Fruit fly (Drosophila melanogaster) whole organism, embryonic: ENCODE measurements around the gene CG31549.

Experiments used
- Bgb ChIP-seq: fragments of 200-800 bp; sonication (Bioruptor generic); IDR thresholded peaks from 2 replicates; pipeline ENCODE4 v1.3.6; 2022; ENCODE audit warnings: missing biosample characterization, missing genetic modification characterization; ENCODE audit not compliant: partially characterized antibody
- BtbVII ChIP-seq: fragments of 200-800 bp; sonication (Bioruptor generic); optimal IDR thresholded peaks from 3 replicates; lab custom pipeline; 2017; ENCODE audit warnings: missing biosample characterization, mild to moderate bottlenecking, missing genetic modification characterization
- CG10274 ChIP-seq: fragments of 200-800 bp; sonication (Bioruptor generic); optimal IDR thresholded peaks from 3 replicates; lab custom pipeline; 2017; ENCODE audit warnings: missing biosample characterization, mild to moderate bottlenecking, missing genetic modification characterization
- CG11398 ChIP-seq: fragments of 200-800 bp; sonication (Bioruptor generic); optimal IDR thresholded peaks from 2 replicates; lab custom pipeline; 2016; ENCODE audit warnings: missing biosample characterization, missing genetic modification characterization
- CG13123 ChIP-seq: fragments of 200-800 bp; sonication (Bioruptor generic); optimal IDR thresholded peaks from 2 replicates; lab custom pipeline; 2016; ENCODE audit warnings: missing biosample characterization, missing genetic modification characterization
- CG14860 ChIP-seq: fragments of 200-800 bp; sonication (Bioruptor generic); IDR thresholded peaks from 3 replicates; pipeline ENCODE4 v1.3.6; 2022; ENCODE audit warnings: missing biosample characterization, missing genetic modification characterization; ENCODE audit not compliant: partially characterized antibody
- CG14965 ChIP-seq: fragments of 200-800 bp; sonication (Bioruptor generic); optimal IDR thresholded peaks from 2 replicates; lab custom pipeline; 2016; ENCODE audit warnings: missing biosample characterization, missing genetic modification characterization, borderline replicate concordance
- CG16779 ChIP-seq: fragments of 200-800 bp; sonication (Bioruptor generic); IDR thresholded peaks from 2 replicates; pipeline ENCODE4 v1.3.6; 2022; ENCODE audit warnings: missing biosample characterization, missing genetic modification characterization
- CG16815 ChIP-seq: fragments of 200-800 bp; sonication (Bioruptor generic); optimal IDR thresholded peaks from 3 replicates; lab custom pipeline; 2017; ENCODE audit warnings: missing biosample characterization, mild to moderate bottlenecking, missing genetic modification characterization
- CG17385 ChIP-seq: fragments of 200-800 bp; sonication (Bioruptor generic); optimal IDR thresholded peaks from 3 replicates; lab custom pipeline; 2018; ENCODE audit warnings: missing biosample characterization, mild to moderate bottlenecking, missing genetic modification characterization
- CG17802 ChIP-seq: fragments of 200-800 bp; sonication (Bioruptor generic); optimal IDR thresholded peaks from 2 replicates; lab custom pipeline; 2018; ENCODE audit warnings: missing biosample characterization, mild to moderate bottlenecking, missing genetic modification characterization, moderate library complexity
- CG17829 ChIP-seq: fragments of 200-800 bp; optimal IDR thresholded peaks from 2 replicates; lab custom pipeline; 2019; ENCODE audit warnings: missing biosample characterization, mild to moderate bottlenecking, missing genetic modification characterization, moderate library complexity
- CG17912 ChIP-seq: fragments of 200-800 bp; sonication (Bioruptor generic); optimal IDR thresholded peaks from 2 replicates; lab custom pipeline; 2018; ENCODE audit warnings: missing biosample characterization, mild to moderate bottlenecking, missing genetic modification characterization
- CG18011 ChIP-seq: fragments of 200-800 bp; sonication (Bioruptor generic); optimal IDR thresholded peaks from 2 replicates; lab custom pipeline; 2017; ENCODE audit warnings: missing biosample characterization, missing genetic modification characterization, mild to moderate bottlenecking, moderate library complexity, missing genotype
- CG2116 ChIP-seq: fragments of 200-800 bp; sonication (Bioruptor generic); optimal IDR thresholded peaks from 3 replicates; lab custom pipeline; 2018; ENCODE audit warnings: missing biosample characterization, mild to moderate bottlenecking, missing genetic modification characterization
- CG2712 ChIP-seq: fragments of 200-800 bp; optimal IDR thresholded peaks from 3 replicates; lab custom pipeline; 2019; ENCODE audit warnings: missing biosample characterization, mild to moderate bottlenecking, missing genetic modification characterization, moderate library complexity
- CG4282 ChIP-seq: fragments of 200-800 bp; sonication (Bioruptor generic); optimal IDR thresholded peaks from 2 replicates; lab custom pipeline; 2016; ENCODE audit warnings: missing biosample characterization, missing genetic modification characterization
- CG4707 ChIP-seq: fragments of 200-800 bp; sonication (Bioruptor generic); optimal IDR thresholded peaks from 2 replicates; lab custom pipeline; 2018; ENCODE audit warnings: missing biosample characterization, mild to moderate bottlenecking, missing genetic modification characterization, moderate library complexity
- CG4820 ChIP-seq: fragments of 200-800 bp; sonication (Bioruptor generic); optimal IDR thresholded peaks from 3 replicates; lab custom pipeline; 2016; ENCODE audit warnings: missing biosample characterization, missing genetic modification characterization
- CG6791 ChIP-seq: fragments of 200-800 bp; sonication (Bioruptor generic); IDR thresholded peaks from 3 replicates; pipeline ENCODE4 v1.3.6; 2022; ENCODE audit warnings: missing biosample characterization, missing genetic modification characterization; ENCODE audit not compliant: partially characterized antibody
- CG8388 ChIP-seq: fragments of 200-800 bp; sonication (Bioruptor generic); optimal IDR thresholded peaks from 2 replicates; lab custom pipeline; 2019; ENCODE audit warnings: missing biosample characterization, mild to moderate bottlenecking, missing genetic modification characterization, moderate library complexity
- Chrac-16 ChIP-seq: fragments of 200-800 bp; sonication (Bioruptor generic); optimal IDR thresholded peaks from 3 replicates; lab custom pipeline; 2016; ENCODE audit warnings: missing biosample characterization, missing genetic modification characterization
- D ChIP-seq, 2 experiments: fragments of 200-800 bp in 1 of 2; fragments of >200 bp in 1 of 2; sonication (Bioruptor generic) in 1 of 2; optimal IDR thresholded peaks; 2 replicates in 1 of 2; 3 replicates in 1 of 2; lab custom pipeline; 2017; ENCODE audit warnings: mild to moderate bottlenecking in 1 of 2, missing biosample characterization in 1 of 2, missing genetic modification characterization in 1 of 2, missing genetic modification reagents in 1 of 2
- Dbx ChIP-seq: fragments of 200-800 bp; sonication (Bioruptor generic); IDR thresholded peaks from 3 replicates; pipeline ENCODE4 v1.3.6; 2022; ENCODE audit warnings: missing biosample characterization, missing genetic modification characterization
- Dip2 ChIP-seq: fragments of 200-800 bp; sonication (Bioruptor generic); IDR thresholded peaks from 2 replicates; pipeline ENCODE4 v1.3.6; 2022; ENCODE audit warnings: missing biosample characterization, missing genetic modification characterization
- Hr51 ChIP-seq, 2 experiments: fragments of 200-800 bp; sonication (Bioruptor generic); optimal IDR thresholded peaks; 2 replicates in 1 of 2; 3 replicates in 1 of 2; lab custom pipeline; 2016 to 2018; ENCODE audit warnings: missing biosample characterization in 2 of 2, missing genetic modification characterization in 2 of 2, mild to moderate bottlenecking in 1 of 2, moderate library complexity in 1 of 2
- Meics ChIP-seq: fragments of 200-800 bp; sonication (Bioruptor generic); optimal IDR thresholded peaks from 2 replicates; lab custom pipeline; 2017; ENCODE audit warnings: missing biosample characterization, mild to moderate bottlenecking, missing genetic modification characterization
- NC2α ChIP-seq: fragments of 200-800 bp; sonication (Bioruptor generic); optimal IDR thresholded peaks from 2 replicates; lab custom pipeline; 2016; ENCODE audit warnings: missing biosample characterization, missing genetic modification characterization
- NC2β ChIP-seq: fragments of 200-800 bp; sonication (Bioruptor generic); optimal IDR thresholded peaks from 2 replicates; lab custom pipeline; 2016; ENCODE audit warnings: missing biosample characterization, missing genetic modification characterization
- NK7.1 ChIP-seq: fragments of 200-800 bp; sonication (Bioruptor generic); optimal IDR thresholded peaks from 3 replicates; lab custom pipeline; 2016; ENCODE audit warnings: missing biosample characterization, missing genetic modification characterization
- Neu2 ChIP-seq: fragments of 200-800 bp; sonication (Bioruptor generic); optimal IDR thresholded peaks from 3 replicates; lab custom pipeline; 2016; ENCODE audit warnings: missing biosample characterization, missing genetic modification characterization, borderline replicate concordance
- Ravus ChIP-seq: fragments of 200-800 bp; sonication (Bioruptor generic); IDR thresholded peaks from 2 replicates; pipeline ENCODE4 v1.3.6; 2022; ENCODE audit warnings: missing biosample characterization, missing genetic modification characterization
- ash1 ChIP-seq: fragments of 200-800 bp; sonication (Bioruptor generic); optimal IDR thresholded peaks from 2 replicates; lab custom pipeline; 2018; ENCODE audit warnings: missing biosample characterization, mild to moderate bottlenecking, missing genetic modification characterization
- bab2 ChIP-seq: fragments of 200-800 bp; sonication (Bioruptor generic); optimal IDR thresholded peaks from 2 replicates; lab custom pipeline; 2016; ENCODE audit warnings: missing biosample characterization, missing genetic modification characterization
- bcd ChIP-seq: fragments of 200-800 bp; sonication (Bioruptor generic); optimal IDR thresholded peaks from 2 replicates; lab custom pipeline; 2017; ENCODE audit warnings: missing biosample characterization, mild to moderate bottlenecking, missing genetic modification characterization
- cato ChIP-seq: fragments of 200-800 bp; sonication (Bioruptor generic); optimal IDR thresholded peaks from 2 replicates; lab custom pipeline; 2016; ENCODE audit warnings: missing biosample characterization, missing genetic modification characterization, borderline replicate concordance
- gfzf ChIP-seq: fragments of 200-800 bp; sonication (Bioruptor generic); optimal IDR thresholded peaks from 2 replicates; lab custom pipeline; 2016; ENCODE audit warnings: missing biosample characterization, mild to moderate bottlenecking, missing genetic modification characterization, moderate library complexity
- grau ChIP-seq: fragments of 200-800 bp; optimal IDR thresholded peaks from 3 replicates; lab custom pipeline; 2019; ENCODE audit warnings: missing biosample characterization, mild to moderate bottlenecking, missing genetic modification characterization, moderate library complexity
- hb ChIP-seq: fragments of 200-800 bp; sonication (Bioruptor generic); IDR thresholded peaks from 3 replicates; pipeline ENCODE4 v1.3.6; 2022; ENCODE audit warnings: missing biosample characterization, missing genetic modification characterization; ENCODE audit not compliant: partially characterized antibody
- hbn ChIP-seq: fragments of 200-800 bp; sonication (Bioruptor generic); IDR thresholded peaks from 2 replicates; pipeline ENCODE4 v1.3.6; 2022; ENCODE audit warnings: missing biosample characterization, missing genetic modification characterization; ENCODE audit not compliant: partially characterized antibody
- oc ChIP-seq: fragments of 200-800 bp; sonication (Bioruptor generic); optimal IDR thresholded peaks from 2 replicates; lab custom pipeline; 2018; ENCODE audit warnings: missing biosample characterization, mild to moderate bottlenecking, missing genetic modification characterization, moderate library complexity
- onecut ChIP-seq: fragments of 200-800 bp; sonication (Bioruptor generic); IDR thresholded peaks from 2 replicates; pipeline ENCODE4 v1.3.6; 2022; ENCODE audit warnings: missing biosample characterization, missing genetic modification characterization
- otp ChIP-seq: fragments of 200-800 bp; sonication (Bioruptor generic); IDR thresholded peaks from 3 replicates; pipeline ENCODE4, ENCODE4 v1.3.6; 2022; ENCODE audit warnings: missing biosample characterization, missing genetic modification characterization
- salm ChIP-seq: fragments of 200-800 bp; sonication (Bioruptor generic); optimal IDR thresholded peaks from 2 replicates; lab custom pipeline; 2018; ENCODE audit warnings: missing biosample characterization, mild to moderate bottlenecking, missing genetic modification characterization
- sens-2 ChIP-seq: fragments of 200-800 bp; sonication (Bioruptor generic); IDR thresholded peaks from 2 replicates; pipeline ENCODE4 v1.3.6; 2022; ENCODE audit warnings: missing biosample characterization, missing genetic modification characterization
- sima ChIP-seq: fragments of 200-800 bp; sonication (Bioruptor generic); optimal IDR thresholded peaks from 2 replicates; lab custom pipeline; 2016; ENCODE audit warnings: missing biosample characterization, missing genetic modification characterization
- stc ChIP-seq: fragments of 200-800 bp; sonication (Bioruptor generic); IDR thresholded peaks from 2 replicates; pipeline ENCODE4 v1.3.6; 2022; ENCODE audit warnings: missing biosample characterization, missing genetic modification characterization
- zen ChIP-seq: fragments of 200-800 bp; sonication (Bioruptor generic); optimal IDR thresholded peaks from 3 replicates; lab custom pipeline; 2018; ENCODE audit warnings: missing biosample characterization, mild to moderate bottlenecking, missing genetic modification characterization, moderate library complexity

CG31549 gene

dm6 chr3R:5622985-5623630 is 8.9 kb upstream of the CG31549 start (continued):
- TF ChIP-seq CG17912 (GFP tag; lab: Kevin White, UChicago) = peak; percentile 83
- TF ChIP-seq CG13123 (GFP tag; lab: Kevin White, UChicago) = peak; percentile 87
- no peak for TF ChIP-seq Dip2
- TF ChIP-seq bcd (GFP tag; lab: Kevin White, UChicago) = peak; percentile 66
- TF ChIP-seq CG11398 = peak; percentile 80
- peak; percentile 85 for TF ChIP-seq NC2β (GFP tag; lab: Kevin White, UChicago)
- TF ChIP-seq Hr51 (GFP tag; optimal IDR thresholded peaks at IDR 0.05; lab: Kevin White, UChicago) = peak; percentile 44 to 66
- TF ChIP-seq NC2α = peak; percentile 82
- TF ChIP-seq CG17829 (tag; lab: Kevin White, UChicago) = peak; percentile 64
- peak; percentile 53 for TF ChIP-seq sima (GFP tag; lab: Kevin White, UChicago)
- peak; percentile 9 for TF ChIP-seq gfzf (GFP tag; lab: Kevin White, UChicago)
- peak; percentile 54 for TF ChIP-seq cato (GFP tag; lab: Kevin White, UChicago)
- peak; percentile 78 for TF ChIP-seq Meics (GFP tag; lab: Kevin White, UChicago)
- TF ChIP-seq CG10274 (GFP tag; lab: Kevin White, UChicago) = peak; percentile 11
- peak; percentile 86 for TF ChIP-seq ash1
- TF ChIP-seq CG17385 = peak; percentile 71
- TF ChIP-seq CG2712 (tag; lab: Kevin White, UChicago) = peak; percentile 66
- peak; percentile 51 for TF ChIP-seq CG8388 (GFP tag; lab: Kevin White, UChicago)
- TF ChIP-seq CG17802 (tag; lab: Kevin White, UChicago) = no peak
- peak; percentile 82 for TF ChIP-seq BtbVII (GFP tag; lab: Kevin White, UChicago)
- TF ChIP-seq CG4282 (GFP tag; lab: Kevin White, UChicago) = peak; percentile 22
- TF ChIP-seq bab2 (GFP tag; lab: Kevin White, UChicago) = peak; percentile 87
- TF ChIP-seq Ravus (GFP tag; lab: Robert Waterston, UW) = no peak
- peak; percentile 97 for TF ChIP-seq onecut
- TF ChIP-seq CG4707 (GFP tag; lab: Kevin White, UChicago) = peak; percentile 89
- TF ChIP-seq grau = peak; percentile 49
- peak; percentile 40 for TF ChIP-seq CG2116 (GFP tag; lab: Kevin White, UChicago)
- peak; percentile 38 for TF ChIP-seq Chrac-16 (GFP tag; lab: Kevin White, UChicago)
- TF ChIP-seq Neu2 (GFP tag; lab: Kevin White, UChicago) = no peak
- no peak for TF ChIP-seq CG6791 (GFP tag; lab: Robert Waterston, UW)
- TF ChIP-seq CG16779 (GFP tag; lab: Robert Waterston, UW) = no peak
- TF ChIP-seq salm (tag; lab: Kevin White, UChicago) = peak; percentile 54
- peak; percentile 37 for TF ChIP-seq CG4820
- TF ChIP-seq otp (GFP tag; lab: Robert Waterston, UW) = no peak
- no peak for TF ChIP-seq CG14860
- no peak for TF ChIP-seq Dbx (GFP tag; lab: Robert Waterston, UW)
- no peak for TF ChIP-seq hbn
- TF ChIP-seq stc = no peak
- TF ChIP-seq zen (tag; lab: Kevin White, UChicago) = peak; percentile 92
- no peak for TF ChIP-seq Bgb (GFP tag; lab: Robert Waterston, UW)
- TF ChIP-seq D (optimal IDR thresholded peaks at IDR 0.05; lab: Kevin White, UChicago) = no peak
- peak; percentile 85 for TF ChIP-seq D (GFP tag; optimal IDR thresholded peaks at IDR 0.05; lab: Kevin White, UChicago)
- peak; percentile 32 for TF ChIP-seq CG18011
- no peak for TF ChIP-seq hb (GFP tag; lab: Robert Waterston, UW)
- TF ChIP-seq CG16815 (GFP tag; lab: Kevin White, UChicago) = no peak
- peak; percentile 76 for TF ChIP-seq oc (tag; lab: Kevin White, UChicago)
- TF ChIP-seq sens-2 (GFP tag; lab: Robert Waterston, UW) = no peak
- peak; percentile 45 for TF ChIP-seq CG14965 (GFP tag; lab: Kevin White, UChicago)
- peak; percentile 75 for TF ChIP-seq NK7.1 (GFP tag; lab: Kevin White, UChicago)
